Worm (Caenorhabditis elegans): ENCODE data around the gene anoh-1.

The anoh-1 gene

ce11 chrIII:13212366-13212765 is 34.0 kb upstream of the anoh-1 start, which contains the start of gene tsp-3:
Gene tsp-3, plus strand, starts transcription at chrIII:13212666.
- TF ChIP-seq hmg-20 (GFP tag; IDR thresholded peaks at IDR 0.05) (no peak), fkh-3 (tag; optimal IDR thresholded peaks at IDR 0.05) (no peak), unc-130 (GFP tag; optimal IDR thresholded peaks at IDR 0.05) (no peak), F55B11.4 (tag; optimal IDR thresholded peaks at IDR 0.05; ENCODE audit: borderline replicate concordance, insufficient read depth) (no peak), madf-6 (GFP tag; IDR thresholded peaks at IDR 0.05) (no peak), nhr-179 (tag; optimal IDR thresholded peaks at IDR 0.05) (no peak), F57A8.1 (GFP tag; optimal IDR thresholded peaks at IDR 0.05) (no peak)

- TF ChIP-seq Y56A3A.18 (GFP tag; IDR thresholded peaks at IDR 0.05) (no peak), ceh-100 (GFP tag; IDR thresholded peaks at IDR 0.05) (no peak), madf-3 (GFP tag; IDR thresholded peaks at IDR 0.05) (no peak), ztf-28 (GFP tag; IDR thresholded peaks at IDR 0.05) (no peak), tlf-1 (GFP tag; optimal IDR thresholded peaks at IDR 0.05) (no peak), ceh-91 (GFP tag; IDR thresholded peaks at IDR 0.05) (no peak), repo-1 (tag; optimal IDR thresholded peaks at IDR 0.05) (no peak), cebp-2 (GFP tag; IDR thresholded peaks at IDR 0.05) (no peak), ztf-18 (tag; optimal IDR thresholded peaks at IDR 0.05) (no peak), fkh-3 (tag; optimal IDR thresholded peaks at IDR 0.05) (no peak), K11D2.4 (GFP tag; IDR thresholded peaks at IDR 0.05) (no peak), dpff-1 (tag; optimal IDR thresholded peaks at IDR 0.05) (no peak)
These were observed 33.3 kb upstream of the anoh-1 start for ce11 chrIII:13213111-13213510.

- no peak for TF ChIP-seq F49E8.2 (tag; optimal IDR thresholded peaks at IDR 0.05; ENCODE audit: insufficient read depth)
- TF ChIP-seq B0336.3 (GFP tag; IDR thresholded peaks at IDR 0.05) = no peak
- no peak for TF ChIP-seq D2030.7 (GFP tag; IDR thresholded peaks at IDR 0.05)
- TF ChIP-seq tlf-1 (GFP tag; optimal IDR thresholded peaks at IDR 0.05) = no peak
- TF ChIP-seq madf-10 (tag; optimal IDR thresholded peaks at IDR 0.05) = no peak
- no peak for TF ChIP-seq madf-8 (GFP tag; conservative IDR thresholded peaks at IDR 0.05)
- TF ChIP-seq F37B4.10 (GFP tag; IDR thresholded peaks at IDR 0.05) = no peak
- no peak for TF ChIP-seq ztf-22 (GFP tag; optimal IDR thresholded peaks at IDR 0.05)
- TF ChIP-seq F23B12.7 (tag; optimal IDR thresholded peaks at IDR 0.05; ENCODE audit: insufficient read depth) = no peak
- no peak for TF ChIP-seq zfh-2 (GFP tag; conservative IDR thresholded peaks at IDR 0.05)
- no peak for TF ChIP-seq bed-2 (GFP tag; IDR thresholded peaks at IDR 0.05)
- no peak for TF ChIP-seq nhr-90 (tag; optimal IDR thresholded peaks at IDR 0.05)
- no peak for TF ChIP-seq T26A5.8 (tag; optimal IDR thresholded peaks at IDR 0.05)
- TF ChIP-seq nhr-179 (tag; optimal IDR thresholded peaks at IDR 0.05) = no peak
- TF ChIP-seq let-526 (GFP tag; IDR thresholded peaks at IDR 0.05) = no peak
- TF ChIP-seq lsy-27 (tag; optimal IDR thresholded peaks at IDR 0.05; ENCODE audit: borderline replicate concordance, insufficient read depth) = no peak
- no peak for TF ChIP-seq Y95B8A.8 (GFP tag; IDR thresholded peaks at IDR 0.05)
- no peak for TF ChIP-seq pha-4 (tag; optimal IDR thresholded peaks at IDR 0.05)
- TF ChIP-seq xnd-1 (tag; optimal IDR thresholded peaks at IDR 0.05) = no peak
These were observed 30.7 kb upstream of the anoh-1 start for ce11 chrIII:13215682-13216081.

- TF ChIP-seq rec-8 (tag; optimal IDR thresholded peaks at IDR 0.05) (no peak), him-1 (tag; optimal IDR thresholded peaks at IDR 0.05) (no peak), Y79H2A.3 (GFP tag; conservative IDR thresholded peaks at IDR 0.05) (no peak), K12H6.12 (tag; optimal IDR thresholded peaks at IDR 0.05) (no peak), snpc-1.3 (tag; optimal IDR thresholded peaks at IDR 0.05; ENCODE audit: insufficient read depth) (no peak), unc-130 (GFP tag; optimal IDR thresholded peaks at IDR 0.05) (no peak), dpl-1 (GFP tag; optimal IDR thresholded peaks at IDR 0.05) (no peak), fkh-3 (tag; optimal IDR thresholded peaks at IDR 0.05) (no peak)
These were observed 29.8 kb upstream of the anoh-1 start for ce11 chrIII:13216488-13217016.
